Worm (Caenorhabditis elegans) whole organism, L3 larva: ENCODE data around the gene M01F1.9.

ENCODE experiments used
- R02D3.7 ChIP-seq: fragments of 150-350 bp; optimal IDR thresholded peaks from 2 replicates; lab custom pipeline; 2014; ENCODE audit warnings: missing biosample characterization, missing genetic modification characterization
- ZK546.5 ChIP-seq: sonication (generic microtip); optimal IDR thresholded peaks from 2 replicates; lab custom pipeline; 2017; ENCODE audit warnings: missing biosample characterization, missing genetic modification characterization
- aly-2 ChIP-seq: fragments of 150-350 bp; optimal IDR thresholded peaks from 2 replicates; lab custom pipeline; 2014; ENCODE audit warnings: missing biosample characterization, missing genetic modification characterization
- ama-1 ChIP-seq: fragments of 150-350 bp; optimal IDR thresholded peaks from 2 replicates; lab custom pipeline; 2018
- ceh-16 ChIP-seq: sonication (generic microtip); optimal IDR thresholded peaks from 2 replicates; lab custom pipeline; 2017; ENCODE audit warnings: missing biosample characterization, missing genetic modification characterization
- ceh-28 ChIP-seq: fragments of 150-350 bp; optimal IDR thresholded peaks from 2 replicates; lab custom pipeline; 2014; ENCODE audit warnings: missing biosample characterization, missing genetic modification reagents, missing genetic modification characterization
- ceh-82 ChIP-seq: fragments of 150-350 bp; optimal IDR thresholded peaks from 2 replicates; lab custom pipeline; 2014; ENCODE audit warnings: missing biosample characterization, missing genetic modification characterization
- egl-27 ChIP-seq: sonication (generic microtip); optimal IDR thresholded peaks from 4 replicates; lab custom pipeline; 2017; ENCODE audit warnings: missing biosample characterization, missing genetic modification reagents, missing genetic modification characterization
- egl-5 ChIP-seq: fragments of 150-350 bp; optimal IDR thresholded peaks from 2 replicates; lab custom pipeline; 2017; ENCODE audit warnings: missing biosample characterization, missing genetic modification reagents, missing genetic modification characterization, inconsistent platforms
- elt-2 ChIP-seq: sonication (generic microtip); optimal IDR thresholded peaks from 2 replicates; lab custom pipeline; 2016; ENCODE audit warnings: missing genetic modification reagents, mild to moderate bottlenecking, missing genetic modification characterization, missing compliant biosample characterization
- eor-1 ChIP-seq, 2 experiments: fragments of 150-350 bp; optimal IDR thresholded peaks; 2 replicates each; lab custom pipeline; 2014 to 2018; ENCODE audit warnings: missing biosample characterization in 2 of 2, missing genetic modification characterization in 2 of 2
- fkh-10 ChIP-seq: sonication (generic microtip); optimal IDR thresholded peaks from 2 replicates; lab custom pipeline; 2017; ENCODE audit warnings: missing biosample characterization, missing genetic modification reagents, missing genetic modification characterization
- fkh-2 ChIP-seq: fragments of 150-350 bp; optimal IDR thresholded peaks from 2 replicates; lab custom pipeline; 2014; ENCODE audit warnings: missing biosample characterization, missing genetic modification reagents, missing genetic modification characterization
- hmg-11 ChIP-seq: sonication (generic microtip); optimal IDR thresholded peaks from 2 replicates; lab custom pipeline; 2016; ENCODE audit warnings: missing genetic modification characterization, missing compliant biosample characterization
- jun-1 ChIP-seq: fragments of 150-350 bp; optimal IDR thresholded peaks from 2 replicates; lab custom pipeline; 2014; ENCODE audit warnings: missing biosample characterization, missing genetic modification reagents, missing genetic modification characterization
- lin-15B ChIP-seq: fragments of 150-350 bp; optimal IDR thresholded peaks from 2 replicates; lab custom pipeline; 2014; ENCODE audit warnings: missing biosample characterization, missing genetic modification characterization
- lin-39 ChIP-seq: fragments of 150-350 bp; optimal IDR thresholded peaks from 2 replicates; lab custom pipeline; 2018; ENCODE audit warnings: missing biosample characterization, missing genetic modification reagents, missing genetic modification characterization
- lsy-12 ChIP-seq: sonication (generic microtip); optimal IDR thresholded peaks from 2 replicates; lab custom pipeline; 2016; ENCODE audit warnings: mild to moderate bottlenecking, missing genetic modification characterization, missing compliant biosample characterization
- nfya-1 ChIP-seq: sonication (generic microtip); optimal IDR thresholded peaks from 2 replicates; lab custom pipeline; 2017; ENCODE audit warnings: missing genetic modification characterization, mild to moderate bottlenecking, missing compliant biosample characterization, antibody characterized with exemption, moderate library complexity; ENCODE audit not compliant: insufficient read depth
- nhr-11 ChIP-seq: fragments of 150-350 bp; optimal IDR thresholded peaks from 2 replicates; lab custom pipeline; 2014; ENCODE audit warnings: missing biosample characterization, missing genetic modification characterization
- nhr-12 ChIP-seq: fragments of 150-350 bp; optimal IDR thresholded peaks from 2 replicates; lab custom pipeline; 2014; ENCODE audit warnings: missing biosample characterization, missing genetic modification characterization
- nhr-23 ChIP-seq: fragments of 150-350 bp; optimal IDR thresholded peaks from 2 replicates; lab custom pipeline; 2014; ENCODE audit warnings: missing biosample characterization, missing genetic modification reagents, missing genetic modification characterization
- nhr-25 ChIP-seq: sonication (generic microtip); optimal IDR thresholded peaks from 2 replicates; lab custom pipeline; 2017; ENCODE audit warnings: missing biosample characterization, missing genetic modification characterization
- nhr-28 ChIP-seq: fragments of 150-350 bp; optimal IDR thresholded peaks from 2 replicates; lab custom pipeline; 2014; ENCODE audit warnings: missing biosample characterization, missing genetic modification characterization
- nhr-43 ChIP-seq: sonication (generic microtip); optimal IDR thresholded peaks from 2 replicates; lab custom pipeline; 2016; ENCODE audit warnings: mild to moderate bottlenecking, missing genetic modification characterization, missing compliant biosample characterization; ENCODE audit not compliant: poor library complexity, severe bottlenecking
- nhr-67 ChIP-seq: fragments of 150-350 bp; optimal IDR thresholded peaks from 2 replicates; lab custom pipeline; 2014; ENCODE audit warnings: missing biosample characterization, missing genetic modification characterization
- nhr-77 ChIP-seq: fragments of 150-350 bp; optimal IDR thresholded peaks from 2 replicates; lab custom pipeline; 2014; ENCODE audit warnings: missing biosample characterization, missing genetic modification characterization
- pha-4 ChIP-seq: fragments of 150-350 bp; optimal IDR thresholded peaks from 2 replicates; lab custom pipeline; 2014; ENCODE audit warnings: missing biosample characterization, missing genetic modification reagents, missing genetic modification characterization
- pqm-1 ChIP-seq: fragments of 150-350 bp; optimal IDR thresholded peaks from 2 replicates; lab custom pipeline; 2017; ENCODE audit warnings: missing biosample characterization, missing genetic modification characterization, inconsistent platforms
- skn-1 ChIP-seq: fragments of 150-350 bp; optimal IDR thresholded peaks from 2 replicates; lab custom pipeline; 2014; ENCODE audit warnings: missing biosample characterization, missing genetic modification characterization
- snpc-4 ChIP-seq: fragments of 150-350 bp; optimal IDR thresholded peaks from 2 replicates; lab custom pipeline; 2014; ENCODE audit warnings: missing biosample characterization, missing genetic modification characterization
- tbx-2 ChIP-seq: sonication (generic microtip); optimal IDR thresholded peaks from 2 replicates; lab custom pipeline; 2016; ENCODE audit warnings: mild to moderate bottlenecking, missing genetic modification characterization, missing compliant biosample characterization
- unc-39 ChIP-seq: sonication (generic microtip); optimal IDR thresholded peaks from 4 replicates; lab custom pipeline; 2017; ENCODE audit warnings: missing biosample characterization, missing genetic modification characterization
- zag-1 ChIP-seq: fragments of 150-350 bp; optimal IDR thresholded peaks from 2 replicates; lab custom pipeline; 2014; ENCODE audit warnings: missing biosample characterization, missing genetic modification characterization
- ztf-4 ChIP-seq: fragments of 150-350 bp; optimal IDR thresholded peaks from 2 replicates; lab custom pipeline; 2014; ENCODE audit warnings: missing biosample characterization, missing genetic modification characterization

The M01F1.9 gene

DNA sequence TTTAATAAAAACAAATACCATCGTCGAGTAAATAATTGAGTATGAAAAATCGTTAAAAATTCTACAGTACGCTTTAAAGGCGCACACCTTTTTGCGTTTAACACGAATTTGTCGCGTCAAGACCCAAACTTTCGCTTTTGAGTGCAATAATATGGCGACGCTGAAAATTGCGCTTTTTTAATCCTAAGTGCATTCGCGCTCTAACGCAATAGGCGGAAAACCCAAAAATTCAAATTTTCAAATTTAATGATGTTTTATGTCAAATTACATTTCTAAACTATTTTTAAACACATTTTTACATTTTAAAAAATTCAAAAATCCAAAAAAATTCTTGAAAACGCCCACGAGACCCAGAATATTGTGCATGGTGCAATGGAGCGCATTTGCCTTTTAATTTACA is 13.0 kb upstream of the M01F1.9 start:
- TF ChIP-seq ZK546.5 (tag; lab: Kevin White, UChicago) (no peak), egl-27 (tag; lab: Kevin White, UChicago) (no peak), nhr-12 (tag; lab: Kevin White, UChicago) (no peak), tbx-2 (tag; lab: Kevin White, UChicago) (no peak), jun-1 (tag; lab: Kevin White, UChicago) (no peak), unc-39 (tag; lab: Kevin White, UChicago) (no peak), ztf-4 (no peak), zag-1 (no peak), nhr-25 (no peak)

DNA sequence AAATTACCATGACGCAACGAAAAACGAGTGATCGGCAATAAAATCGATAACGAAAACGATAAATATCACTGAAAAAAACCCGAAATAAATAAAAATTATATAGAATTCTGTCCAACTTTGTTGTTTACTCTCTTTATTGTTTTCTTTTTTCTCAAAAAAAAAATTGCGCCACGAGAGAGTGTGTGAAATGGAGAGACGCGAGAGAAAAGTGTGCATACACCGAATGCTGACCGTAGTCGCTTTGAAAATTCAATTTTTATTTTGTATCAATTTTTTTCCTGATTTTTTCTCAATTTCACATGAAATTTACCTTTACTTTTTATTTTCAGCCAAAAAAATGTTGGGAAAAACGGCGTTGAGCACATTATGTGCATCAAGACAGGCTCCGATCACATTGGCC is 11.1 kb upstream of the M01F1.9 start, which contains the start of the genes M01F1.4 and mrpl-35:
M01F1.4 (minus strand) TSS at position 126 of the 400 bp plus-strand sequence.
mrpl-35 (plus strand) TSS at position 330 of the 400 bp plus-strand sequence.
- TF ChIP-seq aly-2 (no peak), unc-39 (tag; lab: Kevin White, UChicago) (no peak), ZK546.5 (tag; lab: Kevin White, UChicago) (no peak), nhr-12 (tag; lab: Kevin White, UChicago) (no peak), elt-2 (tag; lab: Kevin White, UChicago) (peak; percentile 14), hmg-11 (tag; lab: Kevin White, UChicago) (peak; percentile 45), ztf-4 (no peak), nhr-77 (tag; lab: Kevin White, UChicago) (no peak), lsy-12 (no peak), egl-27 (tag; lab: Kevin White, UChicago) (no peak), nhr-67 (tag; lab: Kevin White, UChicago) (no peak), ceh-28 (tag; lab: Kevin White, UChicago) (no peak), R02D3.7 (tag; lab: Kevin White, UChicago) (no peak), pha-4 (tag; lab: Kevin White, UChicago) (peak; percentile 95), nfya-1 (tag; lab: Kevin White, UChicago) (peak; percentile 87), skn-1 (no peak), lin-15B (tag; lab: Kevin White, UChicago) (peak; percentile 62), nhr-11 (tag; lab: Kevin White, UChicago) (no peak), ceh-82 (tag; lab: Kevin White, UChicago) (no peak), nhr-23 (tag; lab: Kevin White, UChicago) (peak; percentile 3), lin-39 (tag; lab: Kevin White, UChicago) (peak; percentile 12), eor-1 (tag; optimal IDR thresholded peaks at IDR 0.05; lab: Kevin White, UChicago) (no peak), nhr-25 (no peak), snpc-4 (peak; percentile 65), fkh-2 (tag; lab: Kevin White, UChicago) (no peak)
- TF ChIP-seq, all 47 proteins: peak for 8

DNA sequence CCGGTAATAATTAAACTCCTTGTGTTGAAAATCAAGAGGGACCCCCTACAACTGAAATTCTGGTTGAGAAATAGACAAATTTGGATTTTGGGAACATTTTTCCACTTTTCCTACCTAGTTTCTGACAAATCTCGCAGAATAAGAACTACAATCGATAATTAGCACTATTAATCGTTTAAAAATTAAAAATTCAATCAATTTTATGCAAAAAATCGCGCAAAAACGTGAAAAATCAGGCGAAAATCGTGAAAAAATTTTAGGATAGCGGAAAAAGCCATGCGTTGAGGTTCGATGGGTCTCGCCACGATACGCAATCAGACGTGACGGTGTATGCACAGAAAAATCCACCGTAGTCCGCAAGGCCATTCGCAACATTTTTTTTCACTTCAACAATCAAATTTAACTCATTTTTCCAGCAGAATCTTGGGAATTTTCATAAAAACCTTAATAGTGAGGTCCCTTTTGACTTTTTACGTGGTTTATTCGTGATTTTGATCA is 6.2 kb upstream of the M01F1.9 start, which contains the start of gene lias-1:
lias-1 (minus strand) TSS at position 51 of the 498 bp plus-strand sequence.
- TF ChIP-seq nhr-23 (tag; lab: Kevin White, UChicago) (peak; percentile 84), elt-2 (tag; lab: Kevin White, UChicago) (peak; percentile 47), pha-4 (tag; lab: Kevin White, UChicago) (peak; percentile 91), lin-15B (tag; lab: Kevin White, UChicago) (peak; percentile 90), snpc-4 (peak; percentile 73), nhr-25 (peak; percentile 93), hmg-11 (tag; lab: Kevin White, UChicago) (peak; percentile 79), fkh-10 (GFP tag; lab: Kevin White, UChicago) (peak; percentile 39), ama-1 (lab: Kevin White, UChicago) (peak; percentile 68), nhr-67 (tag; lab: Kevin White, UChicago) (no peak), eor-1 (tag; optimal IDR thresholded peaks at IDR 0.05; lab: Kevin White, UChicago) (no peak), ztf-4 (peak; percentile 73), ceh-82 (tag; lab: Kevin White, UChicago) (no peak), R02D3.7 (tag; lab: Kevin White, UChicago) (peak; percentile 57), egl-5 (tag; lab: Kevin White, UChicago) (peak; percentile 83), jun-1 (tag; lab: Kevin White, UChicago) (peak; percentile 70), nhr-28 (tag; lab: Kevin White, UChicago) (no peak), ceh-16 (tag; lab: Kevin White, UChicago) (no peak), ceh-28 (tag; lab: Kevin White, UChicago) (peak; percentile 44), skn-1 (peak; percentile 60), nfya-1 (tag; lab: Kevin White, UChicago) (peak; percentile 94), nhr-43 (peak; percentile 18), pqm-1 (tag; lab: Kevin White, UChicago) (peak; percentile 73), lin-39 (tag; lab: Kevin White, UChicago) (peak; percentile 67), lsy-12 (peak; percentile 49)
